Worm (Caenorhabditis elegans): ENCODE data around the gene C45B2.6.
A peak's percentile ranks its signal among the peaks of the same experiment; 100 is the strongest.

C45B2.6 gene

ce11 chrX:6041094-6041441 is 11.6 kb upstream of the C45B2.6 start:
- no peak for TF ChIP-seq dao-5 (tag; optimal IDR thresholded peaks at IDR 0.05)
- TF ChIP-seq him-1 (tag; optimal IDR thresholded peaks at IDR 0.05): no peak
- no peak for TF ChIP-seq W03F9.2 (tag; optimal IDR thresholded peaks at IDR 0.05)

- TF ChIP-seq him-1 (tag; optimal IDR thresholded peaks at IDR 0.05) (no peak), W03F9.2 (tag; optimal IDR thresholded peaks at IDR 0.05) (peak; percentile 58)
These were observed 10.6 kb upstream of the C45B2.6 start for ce11 chrX:6041995-6042481.

- TF ChIP-seq him-1 (tag; optimal IDR thresholded peaks at IDR 0.05): no peak
- TF ChIP-seq W03F9.2 (tag; optimal IDR thresholded peaks at IDR 0.05): no peak
- no peak for TF ChIP-seq dao-5 (tag; optimal IDR thresholded peaks at IDR 0.05)
These were observed 9.4 kb upstream of the C45B2.6 start for ce11 chrX:6043283-6043682.

- no peak for TF ChIP-seq him-1 (tag; optimal IDR thresholded peaks at IDR 0.05)
- TF ChIP-seq dao-5 (tag; optimal IDR thresholded peaks at IDR 0.05): no peak
- no peak for TF ChIP-seq W03F9.2 (tag; optimal IDR thresholded peaks at IDR 0.05)
These were observed 4.2 kb upstream of the C45B2.6 start, which contains the start of gene pak-1 for ce11 chrX:6048508-6048907. pak-1 (minus strand) TSS chrX:6048608.

ce11 chrX:6050078-6050477 is 2.6 kb upstream of the C45B2.6 start:
- TF ChIP-seq dao-5 (tag; optimal IDR thresholded peaks at IDR 0.05): no peak
- TF ChIP-seq him-1 (tag; optimal IDR thresholded peaks at IDR 0.05): no peak
- no peak for TF ChIP-seq W03F9.2 (tag; optimal IDR thresholded peaks at IDR 0.05)

- no peak for TF ChIP-seq him-1 (tag; optimal IDR thresholded peaks at IDR 0.05)
- no peak for TF ChIP-seq W03F9.2 (tag; optimal IDR thresholded peaks at IDR 0.05)
- no peak for TF ChIP-seq dao-5 (tag; optimal IDR thresholded peaks at IDR 0.05)
These were observed 1.8 kb upstream of the C45B2.6 start for ce11 chrX:6050849-6051248.

ce11 chrX:6057580-6058305 is 5.1 kb downstream of the C45B2.6 start, which contains the start of gene gln-1:
gln-1 (plus strand) TSS chrX:6058255.
- TF ChIP-seq W03F9.2 (tag; optimal IDR thresholded peaks at IDR 0.05): no peak
- TF ChIP-seq him-1 (tag; optimal IDR thresholded peaks at IDR 0.05): no peak
- no peak for TF ChIP-seq dao-5 (tag; optimal IDR thresholded peaks at IDR 0.05)

- TF ChIP-seq dao-5 (tag; optimal IDR thresholded peaks at IDR 0.05): no peak
- no peak for TF ChIP-seq him-1 (tag; optimal IDR thresholded peaks at IDR 0.05)
- no peak for TF ChIP-seq W03F9.2 (tag; optimal IDR thresholded peaks at IDR 0.05)
These were observed 6.6 kb downstream of the C45B2.6 start for ce11 chrX:6059163-6059782.

- TF ChIP-seq him-1 (tag; optimal IDR thresholded peaks at IDR 0.05) (no peak), W03F9.2 (tag; optimal IDR thresholded peaks at IDR 0.05) (no peak), dao-5 (tag; optimal IDR thresholded peaks at IDR 0.05) (no peak)
These were observed 11.7 kb downstream of the C45B2.6 start for ce11 chrX:6064385-6064784.

ce11 chrX:6065936-6066452 is 13.3 kb downstream of the C45B2.6 start, which contains the start of gene ptr-4:
ptr-4 (minus strand) TSS chrX:6065986.
- TF ChIP-seq W03F9.2 (tag; optimal IDR thresholded peaks at IDR 0.05) (no peak), him-1 (tag; optimal IDR thresholded peaks at IDR 0.05) (no peak), dao-5 (tag; optimal IDR thresholded peaks at IDR 0.05) (no peak)

- no peak for TF ChIP-seq dao-5 (tag; optimal IDR thresholded peaks at IDR 0.05)
- no peak for TF ChIP-seq W03F9.2 (tag; optimal IDR thresholded peaks at IDR 0.05)
- no peak for TF ChIP-seq him-1 (tag; optimal IDR thresholded peaks at IDR 0.05)
These were observed 13.9 kb downstream of the C45B2.6 start for ce11 chrX:6066618-6067017.

ce11 chrX:6075209-6075608 is 22.5 kb downstream of the C45B2.6 start, which contains the start of gene lgc-58:
lgc-58 (plus strand) TSS chrX:6075509.
- no peak for TF ChIP-seq him-1 (tag; optimal IDR thresholded peaks at IDR 0.05)

- TF ChIP-seq him-1 (tag; optimal IDR thresholded peaks at IDR 0.05): no peak
- no peak for TF ChIP-seq dao-5 (tag; optimal IDR thresholded peaks at IDR 0.05)
- TF ChIP-seq W03F9.2 (tag; optimal IDR thresholded peaks at IDR 0.05): no peak
These were observed 29.1 kb downstream of the C45B2.6 start for ce11 chrX:6081793-6082192.

ce11 chrX:6082660-6083059 is 30.0 kb downstream of the C45B2.6 start, which contains the start of gene C45B2.3:
C45B2.3 (plus strand) TSS chrX:6082960.
- no peak for TF ChIP-seq dao-5 (tag; optimal IDR thresholded peaks at IDR 0.05)
- no peak for TF ChIP-seq him-1 (tag; optimal IDR thresholded peaks at IDR 0.05)
- TF ChIP-seq W03F9.2 (tag; optimal IDR thresholded peaks at IDR 0.05): no peak

Data from whole organism, L4/young adult.